Worm (Caenorhabditis elegans): Measurements from ENCODE around the gene rme-6.

The rme-6 gene

ce11 chrX:1096808-1097207 is at the start of gene rme-6, which contains the start of gene pigx-1:
Gene rme-6, plus strand, starts transcription at chrX:1097152.
Gene pigx-1, minus strand, starts transcription at chrX:1097013.
- TF ChIP-seq unc-55 (GFP tag; optimal IDR thresholded peaks at IDR 0.05) = peak; percentile 63
- no peak for TF ChIP-seq mab-5 (tag; optimal IDR thresholded peaks at IDR 0.05)
- peak; percentile 20 for TF ChIP-seq nhr-129 (tag; optimal IDR thresholded peaks at IDR 0.05)
- no peak for TF ChIP-seq alr-1 (tag; optimal IDR thresholded peaks at IDR 0.05)
- peak in 1 of 2 experiments; percentile 27 for TF ChIP-seq lsy-2 (tag; optimal IDR thresholded peaks at IDR 0.05)
- no peak for TF ChIP-seq fos-1 (tag; optimal IDR thresholded peaks at IDR 0.05)

- TF ChIP-seq sem-4 (tag; optimal IDR thresholded peaks at IDR 0.05) (peak; percentile 43), lin-11 (tag; optimal IDR thresholded peaks at IDR 0.05) (peak; percentile 12), F13H6.1 (tag; optimal IDR thresholded peaks at IDR 0.05) (peak; percentile 69), nhr-12 (tag; optimal IDR thresholded peaks at IDR 0.05) (no peak), C34F6.9 (tag; optimal IDR thresholded peaks at IDR 0.05) (peak; percentile 42), nhr-11 (tag; optimal IDR thresholded peaks at IDR 0.05) (no peak), aly-2 (tag; optimal IDR thresholded peaks at IDR 0.05) (no peak), nhr-129 (tag; optimal IDR thresholded peaks at IDR 0.05) (peak; percentile 51), elt-1 (tag; optimal IDR thresholded peaks at IDR 0.05) (no peak), mab-5 (tag; optimal IDR thresholded peaks at IDR 0.05) (peak; percentile 28), skn-1 (tag; optimal IDR thresholded peaks at IDR 0.05) (no peak), peb-1 (tag; optimal IDR thresholded peaks at IDR 0.05) (no peak), ZK546.5 (tag; optimal IDR thresholded peaks at IDR 0.05) (no peak), lin-39 (tag; optimal IDR thresholded peaks at IDR 0.05) (no peak), unc-55 (GFP tag; optimal IDR thresholded peaks at IDR 0.05) (no peak), ceh-16 (tag; optimal IDR thresholded peaks at IDR 0.05) (no peak), blmp-1 (tag; optimal IDR thresholded peaks at IDR 0.05; ENCODE audit: insufficient read depth) (no peak), fos-1 (tag; optimal IDR thresholded peaks at IDR 0.05) (no peak), sma-9 (GFP tag; optimal IDR thresholded peaks at IDR 0.05) (peak; percentile 45), sma-9 (tag; optimal IDR thresholded peaks at IDR 0.05) (no peak), lsy-2 (tag; optimal IDR thresholded peaks at IDR 0.05) (peak in 1 of 2 experiments; percentile 24)
Measured at ce11 chrX:1051041-1051440, 45.9 kb upstream of the rme-6 start.

DNA sequence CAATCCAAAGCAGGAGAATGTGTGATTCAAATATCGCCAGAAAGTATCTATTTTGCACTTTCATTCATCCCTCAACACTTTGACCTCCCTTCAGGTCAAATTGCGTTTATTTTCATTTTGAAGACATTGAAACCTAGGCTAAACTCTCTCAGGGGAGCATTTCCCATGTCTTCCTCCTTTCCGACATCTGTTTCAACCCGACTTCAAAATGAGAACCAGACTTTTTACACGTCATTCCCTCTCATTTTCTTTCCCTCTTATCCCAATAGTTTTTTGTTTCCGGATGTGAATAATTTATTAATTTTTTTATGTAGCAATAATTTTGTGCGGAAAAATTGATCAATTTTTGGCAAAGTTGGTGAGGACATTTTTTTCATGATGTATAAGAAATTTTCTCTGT is 44.0 kb upstream of the rme-6 start:
- no peak for TF ChIP-seq sem-4 (tag; optimal IDR thresholded peaks at IDR 0.05)
- TF ChIP-seq R02D3.7 (tag; optimal IDR thresholded peaks at IDR 0.05) = no peak
- TF ChIP-seq ceh-82 (tag; optimal IDR thresholded peaks at IDR 0.05) = no peak
- no peak for TF ChIP-seq nhr-25 (tag; optimal IDR thresholded peaks at IDR 0.05)
- no peak for TF ChIP-seq ceh-16 (tag; optimal IDR thresholded peaks at IDR 0.05)
- no peak for TF ChIP-seq fos-1 (tag; optimal IDR thresholded peaks at IDR 0.05)
- no peak for TF ChIP-seq Y55F3AM.14 (GFP tag; optimal IDR thresholded peaks at IDR 0.05)

DNA sequence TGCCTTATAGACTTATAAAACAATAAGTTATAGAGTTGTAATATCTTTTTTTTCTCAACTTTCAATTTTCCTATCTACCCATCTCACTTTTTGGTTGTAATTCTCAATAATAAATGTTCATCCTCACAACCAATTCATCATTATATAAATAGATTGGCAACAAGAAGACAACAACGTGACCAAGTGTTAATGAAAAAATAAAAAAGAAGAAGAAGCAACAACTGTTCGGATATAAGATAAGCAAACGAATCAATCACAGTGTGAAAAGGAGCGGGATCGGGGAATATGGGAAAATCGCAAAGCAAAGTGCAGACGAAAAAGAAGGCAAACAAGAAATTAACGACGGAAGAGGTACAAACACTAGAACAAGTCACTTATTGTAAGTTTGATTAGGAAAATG is 43.0 kb upstream of the rme-6 start, which contains the start of gene ncs-3:
TSS of gene ncs-3 (plus strand) at position 153 of the 400 bp plus-strand sequence.
- TF ChIP-seq unc-62 (GFP tag; optimal IDR thresholded peaks at IDR 0.05) (no peak), ceh-16 (tag; optimal IDR thresholded peaks at IDR 0.05) (no peak), sma-9 (GFP tag; optimal IDR thresholded peaks at IDR 0.05) (peak; percentile 66), sma-9 (tag; optimal IDR thresholded peaks at IDR 0.05) (no peak), dmd-4 (tag; optimal IDR thresholded peaks at IDR 0.05) (no peak), nhr-12 (tag; optimal IDR thresholded peaks at IDR 0.05) (no peak), ztf-4 (tag; optimal IDR thresholded peaks at IDR 0.05) (no peak), mab-5 (tag; optimal IDR thresholded peaks at IDR 0.05) (peak; percentile 47), nhr-10 (tag; optimal IDR thresholded peaks at IDR 0.05) (no peak), lin-39 (tag; optimal IDR thresholded peaks at IDR 0.05) (no peak), nhr-129 (tag; optimal IDR thresholded peaks at IDR 0.05) (peak; percentile 10), lsy-2 (tag; optimal IDR thresholded peaks at IDR 0.05) (peak in 1 of 2 experiments; percentile 49), ama-1 (optimal IDR thresholded peaks at IDR 0.05) (no peak), alr-1 (tag; optimal IDR thresholded peaks at IDR 0.05) (no peak), F13H6.1 (tag; optimal IDR thresholded peaks at IDR 0.05) (peak; percentile 54), C34F6.9 (tag; optimal IDR thresholded peaks at IDR 0.05) (peak; percentile 43), blmp-1 (tag; optimal IDR thresholded peaks at IDR 0.05; ENCODE audit: insufficient read depth) (peak; percentile 28)

DNA sequence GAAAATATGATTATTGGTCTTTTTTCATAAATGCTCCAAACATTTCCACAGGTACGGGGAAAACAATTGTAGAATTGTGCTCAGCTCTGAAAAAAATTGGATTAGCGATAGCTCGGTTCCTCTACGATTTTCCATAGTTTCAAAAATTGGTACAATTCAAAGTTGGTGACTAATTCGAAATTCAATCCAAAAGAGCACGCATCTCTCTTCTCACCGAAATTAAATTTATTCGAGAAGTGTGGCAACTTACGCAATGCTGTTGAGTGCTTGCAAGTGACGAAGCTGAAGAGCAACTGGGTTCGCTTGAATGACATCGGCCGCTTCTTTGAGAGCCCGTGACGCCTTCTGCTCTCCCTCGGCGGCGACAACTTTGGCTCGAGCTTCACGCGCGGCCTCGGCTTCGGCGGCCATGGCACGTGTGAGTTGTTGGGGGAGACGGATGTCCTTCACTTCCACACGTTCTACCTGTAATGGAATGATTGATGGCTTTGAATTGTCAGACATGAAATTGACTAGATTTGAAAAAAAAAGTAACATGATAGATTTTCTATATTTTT is 39.1 kb upstream of the rme-6 start:
- TF ChIP-seq mdl-1 (tag; optimal IDR thresholded peaks at IDR 0.05) (no peak), nhr-237 (tag; optimal IDR thresholded peaks at IDR 0.05) (no peak), elt-3 (tag; optimal IDR thresholded peaks at IDR 0.05) (no peak), R02D3.7 (tag; optimal IDR thresholded peaks at IDR 0.05) (no peak), ztf-1 (GFP tag; conservative IDR thresholded peaks at IDR 0.05) (no peak), ZK546.5 (tag; optimal IDR thresholded peaks at IDR 0.05) (no peak), nhr-77 (tag; optimal IDR thresholded peaks at IDR 0.05) (no peak), ceh-16 (tag; optimal IDR thresholded peaks at IDR 0.05) (no peak), elt-1 (tag; optimal IDR thresholded peaks at IDR 0.05) (no peak), nhr-11 (tag; optimal IDR thresholded peaks at IDR 0.05) (no peak), lin-13 (GFP tag; optimal IDR thresholded peaks at IDR 0.05) (no peak), lsy-2 (tag; optimal IDR thresholded peaks at IDR 0.05) (no peak), crh-2 (tag; optimal IDR thresholded peaks at IDR 0.05) (no peak)

All from whole organism, L2 larva.